Worm (Caenorhabditis elegans) whole organism, L1 larva: ENCODE measurements around the gene F58F9.1.
A peak's percentile ranks its signal among the peaks of the same experiment; 100 is the strongest.

Source experiments
- C16A3.4 ChIP-seq: fragments of 150-350 bp; optimal IDR thresholded peaks from 2 replicates; lab custom pipeline; 2014; ENCODE audit warnings: missing biosample characterization, missing genetic modification characterization
- Y116A8C.19 ChIP-seq: sonication (generic microtip); optimal IDR thresholded peaks from 2 replicates; lab custom pipeline; 2016; ENCODE audit warnings: missing compliant biosample characterization, missing genetic modification characterization, borderline replicate concordance
- aha-1 ChIP-seq: fragments of 150-350 bp; optimal IDR thresholded peaks from 2 replicates; lab custom pipeline; 2014; ENCODE audit warnings: missing biosample characterization, missing genetic modification characterization
- alr-1 ChIP-seq: fragments of 200-800 bp; sonication (Bioruptor generic); optimal IDR thresholded peaks from 2 replicates; lab custom pipeline; 2018; ENCODE audit warnings: borderline replicate concordance, mild to moderate bottlenecking, missing genetic modification characterization, missing compliant biosample characterization
- ama-1 ChIP-seq: fragments of 150-350 bp; optimal IDR thresholded peaks from 2 replicates; lab custom pipeline; 2014
- ceh-8 ChIP-seq: fragments of 200-800 bp; sonication (Bioruptor generic); optimal IDR thresholded peaks from 2 replicates; lab custom pipeline; 2018; ENCODE audit warnings: mild to moderate bottlenecking, missing genetic modification characterization, moderate library complexity, missing compliant biosample characterization
- ceh-88 ChIP-seq: fragments of 200-800 bp; sonication (Bioruptor generic); IDR thresholded peaks from 2 replicates; pipeline ENCODE4 v1.3.6; 2022; ENCODE audit warnings: missing genetic modification characterization, missing compliant biosample characterization
- ces-1 ChIP-seq: fragments of 150-350 bp; optimal IDR thresholded peaks from 2 replicates; lab custom pipeline; 2014; ENCODE audit warnings: missing biosample characterization, missing genetic modification reagents, missing genetic modification characterization
- dpl-1 ChIP-seq, 3 experiments: fragments of 150-350 bp in 2 of 3; sonication (generic microtip) in 1 of 3; optimal IDR thresholded peaks; 2 replicates each; lab custom pipeline; 2014 to 2017; ENCODE audit warnings: missing biosample characterization in 3 of 3, missing genetic modification characterization in 3 of 3, missing genetic modification reagents in 3 of 3
- efl-1 ChIP-seq, 4 experiments: fragments of 150-350 bp; optimal IDR thresholded peaks in 3 of 4; peaks in 1 of 4; 1 replicate in 1 of 4; 2 replicates in 3 of 4; lab custom pipeline; 2014; ENCODE audit warnings: missing biosample characterization in 2 of 4, missing genetic modification characterization in 2 of 4, missing genetic modification reagents in 2 of 4
- efl-3 ChIP-seq: fragments of 200-800 bp; sonication (Bioruptor generic); optimal IDR thresholded peaks from 2 replicates; lab custom pipeline; 2018; ENCODE audit warnings: mild to moderate bottlenecking, missing genetic modification characterization, missing compliant biosample characterization
- egl-13 ChIP-seq: sonication (generic microtip); optimal IDR thresholded peaks from 2 replicates; lab custom pipeline; 2016; ENCODE audit warnings: missing genotype, missing genetic modification reagents, missing genetic modification characterization, missing compliant biosample characterization
- elt-2 ChIP-seq: sonication (generic microtip); optimal IDR thresholded peaks from 2 replicates; lab custom pipeline; 2016; ENCODE audit warnings: missing genetic modification characterization, mild to moderate bottlenecking, inconsistent platforms, missing compliant biosample characterization, missing genetic modification reagents
- fkh-10 ChIP-seq: sonication (generic microtip); optimal IDR thresholded peaks from 2 replicates; lab custom pipeline; 2017; ENCODE audit warnings: missing biosample characterization, missing genetic modification reagents, missing genetic modification characterization
- fkh-8 ChIP-seq: sonication (generic microtip); optimal IDR thresholded peaks from 2 replicates; lab custom pipeline; 2016; ENCODE audit warnings: mild to moderate bottlenecking, missing genetic modification characterization, missing compliant biosample characterization
- grh-1 ChIP-seq: fragments of 200-800 bp; sonication (Bioruptor generic); IDR thresholded peaks from 2 replicates; pipeline ENCODE4 v1.3.6; 2022; ENCODE audit warnings: missing genetic modification reagents, missing genetic modification characterization, missing compliant biosample characterization
- hlh-4 ChIP-seq: sonication (generic microtip); optimal IDR thresholded peaks from 2 replicates; lab custom pipeline; 2016; ENCODE audit warnings: mild to moderate bottlenecking, missing genetic modification characterization, missing compliant biosample characterization
- lin-15B ChIP-seq: fragments of 150-350 bp; sonication (generic microtip); optimal IDR thresholded peaks from 3 replicates; lab custom pipeline; 2014; ENCODE audit warnings: missing biosample characterization, missing genetic modification characterization
- lin-35 ChIP-seq, 2 experiments: fragments of 150-350 bp; optimal IDR thresholded peaks; 2 replicates each; lab custom pipeline; 2014; ENCODE audit warnings: missing biosample characterization in 2 of 2, missing genetic modification characterization in 2 of 2, missing genetic modification reagents in 2 of 2
- lin-39 ChIP-seq: fragments of 150-350 bp; optimal IDR thresholded peaks from 2 replicates; lab custom pipeline; 2014; ENCODE audit warnings: missing biosample characterization, missing genetic modification reagents, missing genetic modification characterization
- lir-3 ChIP-seq: sonication (generic microtip); optimal IDR thresholded peaks from 2 replicates; lab custom pipeline; 2016; ENCODE audit warnings: mild to moderate bottlenecking, missing genetic modification characterization, moderate library complexity, missing compliant biosample characterization; ENCODE audit not compliant: poor library complexity
- mef-2 ChIP-seq: fragments of 150-350 bp; optimal IDR thresholded peaks from 2 replicates; lab custom pipeline; 2014; ENCODE audit warnings: missing biosample characterization, missing genetic modification characterization
- nhr-12 ChIP-seq: sonication (generic microtip); optimal IDR thresholded peaks from 2 replicates; lab custom pipeline; 2017; ENCODE audit warnings: missing biosample characterization, missing genetic modification characterization
- nhr-19 ChIP-seq: fragments of 200-800 bp; sonication (Bioruptor generic); conservative IDR thresholded peaks from 2 replicates; pipeline ENCODE4 v1.3.6; 2022; ENCODE audit warnings: missing genetic modification characterization, missing compliant biosample characterization
- nhr-28 ChIP-seq: fragments of 150-350 bp; optimal IDR thresholded peaks from 2 replicates; lab custom pipeline; 2014; ENCODE audit warnings: missing biosample characterization, missing genetic modification characterization
- nhr-76 ChIP-seq: sonication (generic microtip); optimal IDR thresholded peaks from 2 replicates; lab custom pipeline; 2017; ENCODE audit warnings: missing biosample characterization, missing genetic modification characterization
- nhr-77 ChIP-seq: fragments of 150-350 bp; optimal IDR thresholded peaks from 2 replicates; lab custom pipeline; 2014; ENCODE audit warnings: missing biosample characterization, missing genetic modification characterization
- nhr-85 ChIP-seq: sonication (generic microtip); peaks from one replicate; lab custom pipeline; 2016; ENCODE audit warnings: missing genetic modification characterization, inconsistent platforms, missing compliant biosample characterization
- pag-3 ChIP-seq: sonication (generic microtip); optimal IDR thresholded peaks from 2 replicates; lab custom pipeline; 2017; ENCODE audit warnings: missing genetic modification characterization, mild to moderate bottlenecking, missing compliant biosample characterization, antibody characterized with exemption, borderline replicate concordance; ENCODE audit not compliant: insufficient read depth
- pqm-1 ChIP-seq: sonication (generic microtip); optimal IDR thresholded peaks from 3 replicates; lab custom pipeline; 2017; ENCODE audit warnings: missing biosample characterization, missing genetic modification characterization
- skn-1 ChIP-seq: fragments of 150-350 bp; optimal IDR thresholded peaks from 2 replicates; lab custom pipeline; 2014; ENCODE audit warnings: missing biosample characterization, missing genetic modification characterization
- snu-23 ChIP-seq: sonication (generic microtip); optimal IDR thresholded peaks from 2 replicates; lab custom pipeline; 2016; ENCODE audit warnings: missing genetic modification characterization, missing compliant biosample characterization
- sox-4 ChIP-seq: sonication (generic microtip); optimal IDR thresholded peaks from 2 replicates; lab custom pipeline; 2016; ENCODE audit warnings: missing genetic modification characterization, missing compliant biosample characterization
- tbx-2 ChIP-seq: sonication (generic microtip); optimal IDR thresholded peaks from 2 replicates; lab custom pipeline; 2016; ENCODE audit warnings: missing genetic modification characterization, missing compliant biosample characterization
- tlp-1 ChIP-seq: fragments of 150-350 bp; optimal IDR thresholded peaks from 2 replicates; lab custom pipeline; 2014; ENCODE audit warnings: missing biosample characterization, missing genetic modification characterization
- unc-130 ChIP-seq: fragments of 150-350 bp; optimal IDR thresholded peaks from 2 replicates; lab custom pipeline; 2017; ENCODE audit warnings: missing biosample characterization, missing genetic modification characterization, inconsistent platforms
- unc-86 ChIP-seq: sonication (generic microtip); optimal IDR thresholded peaks from 2 replicates; lab custom pipeline; 2016; ENCODE audit warnings: missing genetic modification characterization, missing compliant biosample characterization
- vab-15 ChIP-seq: sonication (generic microtip); optimal IDR thresholded peaks from 2 replicates; lab custom pipeline; 2017; ENCODE audit warnings: missing genotype, mild to moderate bottlenecking, missing genetic modification characterization, missing compliant biosample characterization
- ztf-11 ChIP-seq, 2 experiments: sonication (generic microtip); optimal IDR thresholded peaks; 2 replicates each; lab custom pipeline; 2016 to 2017; ENCODE audit warnings: missing genetic modification characterization in 2 of 2, missing biosample characterization in 1 of 2, missing compliant biosample characterization in 1 of 2

The F58F9.1 gene

ce11 chrIV:6266499-6266898 is 16.9 kb downstream of the F58F9.1 start, which contains the start of gene srv-29:
Gene srv-29 (minus strand): TSS chrIV:6266599.
- TF ChIP-seq efl-3 (GFP tag; lab: Kevin White, UChicago) = no peak

- TF ChIP-seq mef-2 (tag; lab: Kevin White, UChicago) = no peak
- no peak for TF ChIP-seq tbx-2 (tag; lab: Kevin White, UChicago)
- no peak for TF ChIP-seq unc-86 (tag; lab: Kevin White, UChicago)
- TF ChIP-seq hlh-4 (tag; lab: Kevin White, UChicago) = no peak
- TF ChIP-seq skn-1 = no peak
- no peak for TF ChIP-seq Y116A8C.19 (tag; lab: Kevin White, UChicago)
- no peak for TF ChIP-seq nhr-85 (tag; lab: Kevin White, UChicago)
- no peak for TF ChIP-seq nhr-76
- no peak for TF ChIP-seq ces-1 (GFP tag; lab: Kevin White, UChicago)
- TF ChIP-seq lin-35 (GFP tag; optimal IDR thresholded peaks at IDR 0.05; lab: Kevin White, UChicago) = no peak
- TF ChIP-seq efl-3 (GFP tag; lab: Kevin White, UChicago) = no peak
- no peak for TF ChIP-seq ceh-88 (GFP tag; lab: Robert Waterston, UW)
- TF ChIP-seq nhr-28 (tag; lab: Kevin White, UChicago) = no peak
- no peak for TF ChIP-seq vab-15 (tag; lab: Kevin White, UChicago)
- no peak for TF ChIP-seq pag-3
- TF ChIP-seq, all 84 proteins: peak for 0
These were observed 19.7 kb downstream of the F58F9.1 start, which contains the start of gene srv-30 for ce11 chrIV:6269346-6269745. Gene srv-30 (minus strand): TSS chrIV:6269446.

- TF ChIP-seq fkh-8 (tag; lab: Kevin White, UChicago) (no peak), unc-86 (tag; lab: Kevin White, UChicago) (no peak), egl-13 (tag; lab: Kevin White, UChicago) (no peak), ztf-11 (tag; optimal IDR thresholded peaks at IDR 0.05; lab: Kevin White, UChicago) (no peak), ama-1 (lab: Kevin White, UChicago) (no peak), efl-1 (optimal IDR thresholded peaks at IDR 0.05; lab: Kevin White, UChicago) (no peak), efl-1 (GFP tag; optimal IDR thresholded peaks at IDR 0.05 in 1 of 2; lab: Kevin White, UChicago) (no peak), snu-23 (GFP tag; lab: Kevin White, UChicago) (no peak), nhr-12 (no peak), aha-1 (tag; lab: Kevin White, UChicago) (no peak), ceh-8 (GFP tag; lab: Kevin White, UChicago) (no peak), nhr-19 (GFP tag; lab: Robert Waterston, UW) (no peak), nhr-77 (tag; lab: Kevin White, UChicago) (no peak), nhr-85 (tag; lab: Kevin White, UChicago) (no peak), elt-2 (no peak), lin-39 (tag; lab: Kevin White, UChicago) (no peak), dpl-1 (GFP tag; optimal IDR thresholded peaks at IDR 0.05; lab: Kevin White, UChicago) (no peak)
These were observed 22.3 kb downstream of the F58F9.1 start, which contains the start of gene srv-31 for ce11 chrIV:6271923-6272322. Gene srv-31 (minus strand): TSS chrIV:6272023.

DNA sequence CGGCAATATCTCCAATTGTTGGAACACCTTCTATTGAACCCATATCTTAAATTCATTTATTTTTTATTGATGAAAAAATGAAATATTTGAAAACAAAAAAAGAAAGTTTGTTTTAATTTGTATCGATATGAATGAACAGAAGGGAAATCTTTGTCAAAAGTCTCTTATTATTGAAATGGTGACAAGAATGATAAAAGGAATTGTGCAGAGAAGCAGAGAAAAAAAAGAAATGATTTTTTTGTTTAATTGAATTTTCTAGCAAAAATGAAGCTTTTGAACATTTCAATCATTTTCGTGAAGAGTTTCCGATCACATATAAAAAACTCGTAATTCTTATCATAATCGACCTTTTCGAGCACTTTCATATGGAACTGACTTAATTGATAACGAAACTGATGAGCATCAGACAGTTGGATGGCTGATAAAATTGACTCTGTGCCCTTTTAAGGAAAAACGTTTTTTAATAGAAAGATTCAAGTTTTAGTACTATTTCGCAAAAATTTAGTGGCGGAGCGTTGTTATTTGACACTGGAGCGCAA is 26.1 kb downstream of the F58F9.1 start, which contains the start of the genes aat-4 and T13A10.1:
aat-4 (minus strand) TSS at position 51 of the 539 bp plus-strand sequence.
T13A10.1 (plus strand) TSS at position 411 of the 539 bp plus-strand sequence.
- TF ChIP-seq tlp-1 (tag; lab: Kevin White, UChicago) (peak; percentile 39), elt-2 (peak; percentile 55), pqm-1 (tag; lab: Kevin White, UChicago) (peak; percentile 65), sox-4 (tag; lab: Kevin White, UChicago) (no peak)

- TF ChIP-seq ces-1 (GFP tag; lab: Kevin White, UChicago) (no peak), pag-3 (no peak), fkh-8 (tag; lab: Kevin White, UChicago) (no peak), lir-3 (tag; lab: Kevin White, UChicago) (no peak), unc-130 (tag; lab: Kevin White, UChicago) (no peak), lin-15B (no peak), fkh-10 (GFP tag; lab: Kevin White, UChicago) (no peak), mef-2 (tag; lab: Kevin White, UChicago) (no peak), C16A3.4 (no peak), grh-1 (no peak), lin-35 (GFP tag; optimal IDR thresholded peaks at IDR 0.05; lab: Kevin White, UChicago) (no peak), alr-1 (tag; lab: Kevin White, UChicago) (no peak)
These were observed 29.8 kb downstream of the F58F9.1 start, which contains the start of gene sams-5 for ce11 chrIV:6279392-6279791. Gene sams-5 (minus strand): TSS chrIV:6279522.
